Fruit fly (Drosophila melanogaster) whole organism: ENCODE results near the gene Crk.

Experiments used
- Dll ChIP-seq: fragments of >200 bp; optimal IDR thresholded peaks from 2 replicates; lab custom pipeline; 2017
- pan ChIP-seq: fragments of >200 bp; optimal IDR thresholded peaks from 2 replicates; lab custom pipeline; 2017

dm6 chr4:179920-180261 lies 30.1 kb upstream of the Crk start:
- TF ChIP-seq pan (lab: Kevin White, UChicago), result no peak
- TF ChIP-seq Dll (lab: Kevin White, UChicago), result no peak
